Fruit fly (Drosophila melanogaster): ENCODE data around the gene CG34428.

Gene CG34428

dm6 chr3L:13017803-13018324 is 43.7 kb upstream of the CG34428 start, which contains the start of the genes mRpL20 and Icmt (continued):
- peak; percentile 68 for TF ChIP-seq BEAF-32 (GFP tag; optimal IDR thresholded peaks at IDR 0.05)
- TF ChIP-seq CG9797 (GFP tag; optimal IDR thresholded peaks at IDR 0.05): no peak
- TF ChIP-seq dm (GFP tag; optimal IDR thresholded peaks at IDR 0.05): no peak
- TF ChIP-seq emc (GFP tag; optimal IDR thresholded peaks at IDR 0.05): no peak
- peak; percentile 87 for TF ChIP-seq Chrac-16 (GFP tag; optimal IDR thresholded peaks at IDR 0.05)
- TF ChIP-seq Trl (optimal IDR thresholded peaks at IDR 0.05): no peak
- TF ChIP-seq Trl (GFP tag; optimal IDR thresholded peaks at IDR 0.05): peak; percentile 57
- TF ChIP-seq CG6683 (GFP tag; optimal IDR thresholded peaks at IDR 0.05): peak; percentile 69
- TF ChIP-seq wor (GFP tag; IDR thresholded peaks at IDR 0.05): peak; percentile 93
- peak; percentile 92 for TF ChIP-seq CG17829 (tag; optimal IDR thresholded peaks at IDR 0.05)
- TF ChIP-seq CG17359 (tag; optimal IDR thresholded peaks at IDR 0.05): peak; percentile 91
- TF ChIP-seq fru (optimal IDR thresholded peaks at IDR 0.05): no peak
- peak; percentile 40 for TF ChIP-seq stwl (tag; optimal IDR thresholded peaks at IDR 0.05)
- peak; percentile 54 for TF ChIP-seq sqz (GFP tag; optimal IDR thresholded peaks at IDR 0.05)
- peak; percentile 27 for TF ChIP-seq CG16863 (GFP tag; optimal IDR thresholded peaks at IDR 0.05)
- peak in 1 of 2 experiments; percentile 90 for TF ChIP-seq Eip74EF (GFP tag; optimal IDR thresholded peaks at IDR 0.05)
- peak; percentile 85 for TF ChIP-seq so (GFP tag; IDR thresholded peaks at IDR 0.05)
- peak; percentile 56 for TF ChIP-seq CG18764 (GFP tag; optimal IDR thresholded peaks at IDR 0.05)
- no peak for TF ChIP-seq Lpt (GFP tag; optimal IDR thresholded peaks at IDR 0.05)
- peak; percentile 55 for TF ChIP-seq Ets97D (GFP tag; optimal IDR thresholded peaks at IDR 0.05)
- TF ChIP-seq GATAe (GFP tag; conservative IDR thresholded peaks at IDR 0.05): peak; percentile 82
- peak; percentile 88 for TF ChIP-seq CG9437 (GFP tag; optimal IDR thresholded peaks at IDR 0.05)
- peak; percentile 94 for TF ChIP-seq CG11093 (GFP tag; IDR thresholded peaks at IDR 0.05)
- TF ChIP-seq CG11560 (tag; IDR thresholded peaks at IDR 0.05): peak; percentile 91
- peak; percentile 98 for TF ChIP-seq CG6272 (GFP tag; IDR thresholded peaks at IDR 0.05)
- peak; percentile 97 for TF ChIP-seq wdn (GFP tag; IDR thresholded peaks at IDR 0.05)
- TF ChIP-seq CG2712 (tag; optimal IDR thresholded peaks at IDR 0.05): peak; percentile 95
- peak; percentile 33 for TF ChIP-seq pnt (GFP tag; optimal IDR thresholded peaks at IDR 0.05)
- TF ChIP-seq Nf-YC (tag; optimal IDR thresholded peaks at IDR 0.05): peak; percentile 87
- no peak for TF ChIP-seq Dad (GFP tag; optimal IDR thresholded peaks at IDR 0.05)
- 0 out of 2 replicates have a peak, but pooled peaks have one; percentile 52 for TF ChIP-seq aop (GFP tag; IDR thresholded peaks at IDR 0.05)
- peak; percentile 68 for TF ChIP-seq CG4707 (GFP tag; optimal IDR thresholded peaks at IDR 0.05)
- peak; percentile 91 for TF ChIP-seq lab (GFP tag; optimal IDR thresholded peaks at IDR 0.05)
- TF ChIP-seq Gug (GFP tag; IDR thresholded peaks at IDR 0.05): peak; percentile 95
- peak; percentile 93 for TF ChIP-seq Ada2b (GFP tag; IDR thresholded peaks at IDR 0.05)
- peak; percentile 90; the same call in 2 of the 3 replicates for TF ChIP-seq gce (GFP tag; IDR thresholded peaks at IDR 0.05)
- peak; percentile 95 for TF ChIP-seq Oli (tag; optimal IDR thresholded peaks at IDR 0.05)
- peak; percentile 87 for TF ChIP-seq ind (GFP tag; optimal IDR thresholded peaks at IDR 0.05)
- TF ChIP-seq CG10565 (GFP tag; optimal IDR thresholded peaks at IDR 0.05): no peak
- peak; percentile 96 for TF ChIP-seq CG12659 (GFP tag; optimal IDR thresholded peaks at IDR 0.05)
- TF ChIP-seq CG4730 (GFP tag; IDR thresholded peaks at IDR 0.05): peak; percentile 96
- TF ChIP-seq Fer2 (tag; optimal IDR thresholded peaks at IDR 0.05): peak; percentile 60
- peak; percentile 92 for TF ChIP-seq nerfin-2 (GFP tag; IDR thresholded peaks at IDR 0.05; ENCODE audit: partially characterized antibody)
- TF ChIP-seq CG31388 (GFP tag; optimal IDR thresholded peaks at IDR 0.05): peak; percentile 8
- peak; percentile 98 for TF ChIP-seq vvl (GFP tag; IDR thresholded peaks at IDR 0.05)
- TF ChIP-seq Dbx (GFP tag; IDR thresholded peaks at IDR 0.05): peak; percentile 92
- TF ChIP-seq CG9817 (tag; optimal IDR thresholded peaks at IDR 0.05): peak; percentile 96
- peak; percentile 77 for TF ChIP-seq CG6791 (GFP tag; IDR thresholded peaks at IDR 0.05; ENCODE audit: partially characterized antibody)
- TF ChIP-seq mam (GFP tag; optimal IDR thresholded peaks at IDR 0.05): peak; percentile 69
- peak; percentile 41 for TF ChIP-seq tx (GFP tag; optimal IDR thresholded peaks at IDR 0.05)
- no peak for TF ChIP-seq p53 (GFP tag; optimal IDR thresholded peaks at IDR 0.05)

Data from whole organism, embryonic.